Worm (Caenorhabditis elegans) whole organism, L1 larva: ENCODE measurements around the gene lron-5.

Experiments used
- C34B4.2 ChIP-seq: sonication (generic microtip); optimal IDR thresholded peaks from 2 replicates; lab custom pipeline; 2017; ENCODE audit warnings: mild to moderate bottlenecking, missing genetic modification characterization, missing compliant biosample characterization
- blmp-1 ChIP-seq: fragments of 150-350 bp; optimal IDR thresholded peaks from 2 replicates; lab custom pipeline; 2014; ENCODE audit warnings: missing biosample characterization, missing genetic modification characterization
- dpl-1 ChIP-seq, 3 experiments: fragments of 150-350 bp in 2 of 3; sonication (generic microtip) in 1 of 3; optimal IDR thresholded peaks; 2 replicates each; lab custom pipeline; 2014 to 2017; ENCODE audit warnings: missing biosample characterization in 3 of 3, missing genetic modification characterization in 3 of 3, missing genetic modification reagents in 3 of 3
- efl-1 ChIP-seq, 4 experiments: fragments of 150-350 bp; optimal IDR thresholded peaks in 3 of 4; peaks in 1 of 4; 1 replicate in 1 of 4; 2 replicates in 3 of 4; lab custom pipeline; 2014; ENCODE audit warnings: missing biosample characterization in 2 of 4, missing genetic modification characterization in 2 of 4, missing genetic modification reagents in 2 of 4
- egl-13 ChIP-seq: sonication (generic microtip); optimal IDR thresholded peaks from 2 replicates; lab custom pipeline; 2016; ENCODE audit warnings: missing genotype, missing genetic modification reagents, missing genetic modification characterization, missing compliant biosample characterization
- lin-13 ChIP-seq: fragments of 150-350 bp; optimal IDR thresholded peaks from 2 replicates; lab custom pipeline; 2014; ENCODE audit warnings: missing biosample characterization, missing genetic modification reagents, missing genetic modification characterization
- nhr-11 ChIP-seq: fragments of 150-350 bp; optimal IDR thresholded peaks from 2 replicates; lab custom pipeline; 2014; ENCODE audit warnings: missing biosample characterization, missing genetic modification characterization
- nhr-20 ChIP-seq: sonication (generic microtip); optimal IDR thresholded peaks from 2 replicates; lab custom pipeline; 2016; ENCODE audit warnings: mild to moderate bottlenecking, missing genetic modification characterization, missing compliant biosample characterization
- nhr-237 ChIP-seq: fragments of 150-350 bp; optimal IDR thresholded peaks from 2 replicates; lab custom pipeline; 2014; ENCODE audit warnings: missing biosample characterization, missing genetic modification characterization
- nhr-77 ChIP-seq: fragments of 150-350 bp; optimal IDR thresholded peaks from 2 replicates; lab custom pipeline; 2014; ENCODE audit warnings: missing biosample characterization, missing genetic modification characterization
- pax-3 ChIP-seq: fragments of 200-800 bp; sonication (Bioruptor generic); optimal IDR thresholded peaks from 2 replicates; lab custom pipeline; 2018; ENCODE audit warnings: mild to moderate bottlenecking, missing genetic modification characterization, moderate library complexity, missing compliant biosample characterization
- pqm-1 ChIP-seq: sonication (generic microtip); optimal IDR thresholded peaks from 3 replicates; lab custom pipeline; 2017; ENCODE audit warnings: missing biosample characterization, missing genetic modification characterization
- tbx-2 ChIP-seq: sonication (generic microtip); optimal IDR thresholded peaks from 2 replicates; lab custom pipeline; 2016; ENCODE audit warnings: missing genetic modification characterization, missing compliant biosample characterization
- unc-62 ChIP-seq: fragments of 150-350 bp; optimal IDR thresholded peaks from 2 replicates; lab custom pipeline; 2014; ENCODE audit warnings: missing biosample characterization, missing genetic modification reagents, missing genetic modification characterization

ce11 chrIII:4649811-4650544 lies 27.1 kb downstream of the lron-5 start, which contains the start of gene ppm-2:
- no peak for TF ChIP-seq nhr-237
- TF ChIP-seq nhr-77 (tag; lab: Kevin White, UChicago): no peak
- TF ChIP-seq pqm-1 (tag; lab: Kevin White, UChicago): no peak
- peak; percentile 69 for TF ChIP-seq blmp-1
- peak; percentile 15 for TF ChIP-seq nhr-20 (tag; lab: Kevin White, UChicago)
- TF ChIP-seq nhr-11 (tag; lab: Kevin White, UChicago): no peak
- no peak for TF ChIP-seq dpl-1 (GFP tag; optimal IDR thresholded peaks at IDR 0.05; lab: Kevin White, UChicago)
- no peak for TF ChIP-seq tbx-2 (tag; lab: Kevin White, UChicago)
- no peak for TF ChIP-seq pax-3 (tag; lab: Kevin White, UChicago)
- no peak for TF ChIP-seq lin-13 (GFP tag; lab: Kevin White, UChicago)
- no peak for TF ChIP-seq egl-13
- no peak for TF ChIP-seq efl-1 (optimal IDR thresholded peaks at IDR 0.05; lab: Kevin White, UChicago)
- peak in 1 of 2 experiments; percentile 37 for TF ChIP-seq efl-1 (GFP tag; optimal IDR thresholded peaks at IDR 0.05 in 1 of 2; lab: Kevin White, UChicago)
- no peak for TF ChIP-seq unc-62 (GFP tag; lab: Kevin White, UChicago)
- no peak for TF ChIP-seq C34B4.2 (tag; lab: Kevin White, UChicago)
